Worm (Caenorhabditis elegans) whole organism, L3 larva: ENCODE results near the gene Y62H9A.3.

Experiments used
- ZK546.5 ChIP-seq: sonication (generic microtip); optimal IDR thresholded peaks from 2 replicates; lab custom pipeline; 2017; ENCODE audit warnings: missing biosample characterization, missing genetic modification characterization
- aly-2 ChIP-seq: fragments of 150-350 bp; optimal IDR thresholded peaks from 2 replicates; lab custom pipeline; 2014; ENCODE audit warnings: missing biosample characterization, missing genetic modification characterization
- ceh-28 ChIP-seq: fragments of 150-350 bp; optimal IDR thresholded peaks from 2 replicates; lab custom pipeline; 2014; ENCODE audit warnings: missing biosample characterization, missing genetic modification reagents, missing genetic modification characterization
- elt-3 ChIP-seq, 3 experiments: fragments of 150-350 bp in 1 of 3; sonication (generic microtip) in 2 of 3; optimal IDR thresholded peaks; 2 replicates in 2 of 3; 4 replicates in 1 of 3; lab custom pipeline; 2014 to 2017; ENCODE audit warnings: missing biosample characterization in 3 of 3, missing genetic modification characterization in 3 of 3
- jun-1 ChIP-seq: fragments of 150-350 bp; optimal IDR thresholded peaks from 2 replicates; lab custom pipeline; 2014; ENCODE audit warnings: missing biosample characterization, missing genetic modification reagents, missing genetic modification characterization
- lin-39 ChIP-seq: fragments of 150-350 bp; optimal IDR thresholded peaks from 2 replicates; lab custom pipeline; 2018; ENCODE audit warnings: missing biosample characterization, missing genetic modification reagents, missing genetic modification characterization
- mdl-1 ChIP-seq: fragments of 150-350 bp; optimal IDR thresholded peaks from 2 replicates; lab custom pipeline; 2014; ENCODE audit warnings: missing biosample characterization, missing genetic modification characterization
- nhr-237 ChIP-seq: fragments of 150-350 bp; optimal IDR thresholded peaks from 2 replicates; lab custom pipeline; 2014; ENCODE audit warnings: missing biosample characterization, missing genetic modification characterization
- pha-4 ChIP-seq: fragments of 150-350 bp; optimal IDR thresholded peaks from 2 replicates; lab custom pipeline; 2014; ENCODE audit warnings: missing biosample characterization, missing genetic modification reagents, missing genetic modification characterization
- unc-62 ChIP-seq: fragments of 150-350 bp; sonication (generic microtip); optimal IDR thresholded peaks from 4 replicates; lab custom pipeline; 2014; ENCODE audit warnings: missing biosample characterization, missing genetic modification reagents, missing genetic modification characterization
- ztf-11 ChIP-seq: fragments of 150-350 bp; optimal IDR thresholded peaks from 2 replicates; lab custom pipeline; 2014; ENCODE audit warnings: missing biosample characterization, missing genetic modification characterization

- peak; percentile 20 for TF ChIP-seq jun-1
- peak in 1 of 3 experiments; percentile 37 for TF ChIP-seq elt-3 (tag; optimal IDR thresholded peaks at IDR 0.05; lab: Kevin White, UChicago)
- TF ChIP-seq nhr-237, result no peak
- TF ChIP-seq ZK546.5, result no peak
- TF ChIP-seq pha-4, result no peak
- peak; percentile 74 for TF ChIP-seq ceh-28 (tag; lab: Kevin White, UChicago)
- no peak for TF ChIP-seq aly-2 (tag; lab: Kevin White, UChicago)
- TF ChIP-seq lin-39 (tag; lab: Kevin White, UChicago), result no peak
- TF ChIP-seq ztf-11 (tag; lab: Kevin White, UChicago), result no peak
- TF ChIP-seq unc-62 (GFP tag; lab: Kevin White, UChicago), result no peak
- no peak for TF ChIP-seq mdl-1 (tag; lab: Kevin White, UChicago)
Observed at ce11 chrX:11924158-11924557, 44.4 kb upstream of the Y62H9A.3 start, which contains the start of gene F55G7.1.
